Fruit fly (Drosophila melanogaster): ENCODE measurements around the gene CG31266.
A peak's percentile ranks its signal among the peaks of the same experiment; 100 is the strongest.

DNA sequence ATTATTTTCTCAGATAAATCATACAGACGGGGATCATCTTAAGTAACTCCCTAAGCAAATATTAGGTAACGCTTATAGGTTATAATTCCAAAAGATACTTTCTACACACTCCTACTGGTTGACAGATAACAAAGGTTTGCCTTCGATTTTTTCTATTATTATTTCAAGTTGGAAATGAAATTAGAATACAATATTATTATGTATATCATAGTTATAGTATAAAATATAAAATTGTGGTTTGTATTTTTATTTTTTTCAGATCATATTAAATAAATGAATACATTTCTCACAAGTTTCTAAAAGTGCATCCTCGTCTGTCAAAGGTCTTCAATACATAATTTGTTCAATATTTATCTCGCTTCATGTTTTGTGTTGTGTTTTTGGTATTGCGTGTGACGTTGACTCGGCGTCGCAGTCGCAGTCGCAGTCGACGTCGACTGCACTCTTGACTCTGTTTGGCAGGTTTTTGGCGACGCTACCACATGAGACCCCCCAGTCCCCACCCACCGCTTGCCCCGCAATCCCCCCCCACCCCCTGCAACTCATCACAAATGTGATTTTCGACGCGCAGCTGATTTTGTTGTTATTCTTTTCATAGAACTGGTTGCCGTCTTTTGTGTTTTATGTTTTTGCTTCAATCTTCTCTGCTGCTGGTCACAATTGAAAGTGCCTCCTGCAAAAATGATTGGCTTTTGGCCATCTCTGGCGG lies 9.5 kb upstream of the CG31266 start:
- TF ChIP-seq vri (GFP tag; optimal IDR thresholded peaks at IDR 0.05) (peak; percentile 46), OdsH (GFP tag; optimal IDR thresholded peaks at IDR 0.05) (peak; percentile 33), CG6163 (GFP tag; IDR thresholded peaks at IDR 0.05) (no peak), CG32006 (GFP tag; optimal IDR thresholded peaks at IDR 0.05) (peak; percentile 57), CG6854 (GFP tag; optimal IDR thresholded peaks at IDR 0.05) (no peak)
